Fruit fly (Drosophila melanogaster): ENCODE results near the gene CG11756.

dm6 chrX:11348829-11349228, 909 bp downstream of the CG11756 start, which contains the start of gene CG1738:
- TF ChIP-seq Dll (optimal IDR thresholded peaks at IDR 0.05) (no peak), pan (optimal IDR thresholded peaks at IDR 0.05) (no peak), usp (GFP tag; optimal IDR thresholded peaks at IDR 0.05) (no peak), psq (optimal IDR thresholded peaks at IDR 0.05) (no peak)
